Worm (Caenorhabditis elegans) whole organism, L1 larva: Measurements from ENCODE around the gene col-124.

Source experiments
- C16A3.4 ChIP-seq: fragments of 150-350 bp; optimal IDR thresholded peaks from 2 replicates; lab custom pipeline; 2014; ENCODE audit warnings: missing biosample characterization, missing genetic modification characterization
- F16B12.6 ChIP-seq: fragments of 150-350 bp; optimal IDR thresholded peaks from 2 replicates; lab custom pipeline; 2014; ENCODE audit warnings: missing biosample characterization, missing genetic modification characterization
- aha-1 ChIP-seq: fragments of 150-350 bp; optimal IDR thresholded peaks from 2 replicates; lab custom pipeline; 2014; ENCODE audit warnings: missing biosample characterization, missing genetic modification characterization
- alr-1 ChIP-seq: fragments of 200-800 bp; sonication (Bioruptor generic); optimal IDR thresholded peaks from 2 replicates; lab custom pipeline; 2018; ENCODE audit warnings: borderline replicate concordance, mild to moderate bottlenecking, missing genetic modification characterization, missing compliant biosample characterization
- ceh-63 ChIP-seq: fragments of 200-800 bp; sonication (Bioruptor generic); optimal IDR thresholded peaks from 2 replicates; lab custom pipeline; 2018; ENCODE audit warnings: mild to moderate bottlenecking, missing genetic modification characterization, missing compliant biosample characterization
- ces-1 ChIP-seq: fragments of 150-350 bp; optimal IDR thresholded peaks from 2 replicates; lab custom pipeline; 2014; ENCODE audit warnings: missing biosample characterization, missing genetic modification reagents, missing genetic modification characterization
- dpl-1 ChIP-seq, 3 experiments: fragments of 150-350 bp in 2 of 3; sonication (generic microtip) in 1 of 3; optimal IDR thresholded peaks; 2 replicates each; lab custom pipeline; 2014 to 2017; ENCODE audit warnings: missing biosample characterization in 3 of 3, missing genetic modification characterization in 3 of 3, missing genetic modification reagents in 3 of 3
- efl-1 ChIP-seq, 4 experiments: fragments of 150-350 bp; optimal IDR thresholded peaks in 3 of 4; peaks in 1 of 4; 1 replicate in 1 of 4; 2 replicates in 3 of 4; lab custom pipeline; 2014; ENCODE audit warnings: missing biosample characterization in 2 of 4, missing genetic modification characterization in 2 of 4, missing genetic modification reagents in 2 of 4
- egl-13 ChIP-seq: sonication (generic microtip); optimal IDR thresholded peaks from 2 replicates; lab custom pipeline; 2016; ENCODE audit warnings: missing genotype, missing genetic modification reagents, missing genetic modification characterization, missing compliant biosample characterization
- elt-2 ChIP-seq: sonication (generic microtip); optimal IDR thresholded peaks from 2 replicates; lab custom pipeline; 2016; ENCODE audit warnings: missing genetic modification characterization, mild to moderate bottlenecking, inconsistent platforms, missing compliant biosample characterization, missing genetic modification reagents
- elt-3 ChIP-seq, 6 experiments: fragments of 150-350 bp in 1 of 6; sonication (generic microtip); optimal IDR thresholded peaks; 2 replicates each; lab custom pipeline; 2017 to 2018; ENCODE audit warnings: missing biosample characterization in 6 of 6, missing genetic modification characterization in 6 of 6, inconsistent platforms in 1 of 6
- ets-5 ChIP-seq: fragments of 200-800 bp; sonication (Bioruptor generic); IDR thresholded peaks from 2 replicates; pipeline ENCODE4 v1.3.6; 2022; ENCODE audit warnings: missing genetic modification characterization, missing compliant biosample characterization
- fkh-10 ChIP-seq: sonication (generic microtip); optimal IDR thresholded peaks from 2 replicates; lab custom pipeline; 2017; ENCODE audit warnings: missing biosample characterization, missing genetic modification reagents, missing genetic modification characterization
- fos-1 ChIP-seq: fragments of 150-350 bp; optimal IDR thresholded peaks from 2 replicates; lab custom pipeline; 2014; ENCODE audit warnings: missing biosample characterization, missing genetic modification characterization
- hlh-4 ChIP-seq: sonication (generic microtip); optimal IDR thresholded peaks from 2 replicates; lab custom pipeline; 2016; ENCODE audit warnings: mild to moderate bottlenecking, missing genetic modification characterization, missing compliant biosample characterization
- isw-1 ChIP-seq: fragments of 200-800 bp; sonication (Bioruptor generic); IDR thresholded peaks from 2 replicates; pipeline ENCODE4 v1.3.6; 2022; ENCODE audit warnings: missing genetic modification characterization, missing compliant biosample characterization
- jun-1 ChIP-seq: fragments of 150-350 bp; optimal IDR thresholded peaks from 2 replicates; lab custom pipeline; 2014; ENCODE audit warnings: missing biosample characterization, missing genetic modification reagents, missing genetic modification characterization
- lin-14 ChIP-seq: fragments of 200-800 bp; sonication (Bioruptor generic); optimal IDR thresholded peaks from 2 replicates; lab custom pipeline; 2018; ENCODE audit warnings: mild to moderate bottlenecking, missing genetic modification characterization, moderate library complexity, missing compliant biosample characterization
- lin-15B ChIP-seq: fragments of 150-350 bp; sonication (generic microtip); optimal IDR thresholded peaks from 3 replicates; lab custom pipeline; 2014; ENCODE audit warnings: missing biosample characterization, missing genetic modification characterization
- lin-35 ChIP-seq, 2 experiments: fragments of 150-350 bp; optimal IDR thresholded peaks; 2 replicates each; lab custom pipeline; 2014; ENCODE audit warnings: missing biosample characterization in 2 of 2, missing genetic modification characterization in 2 of 2, missing genetic modification reagents in 2 of 2
- lin-39 ChIP-seq: fragments of 150-350 bp; optimal IDR thresholded peaks from 2 replicates; lab custom pipeline; 2014; ENCODE audit warnings: missing biosample characterization, missing genetic modification reagents, missing genetic modification characterization
- mab-9 ChIP-seq: fragments of 200-800 bp; sonication (Bioruptor generic); IDR thresholded peaks from 2 replicates; pipeline ENCODE4 v1.3.6; 2022; ENCODE audit warnings: missing genetic modification reagents, missing genetic modification characterization, missing compliant biosample characterization
- mep-1 ChIP-seq: fragments of 150-350 bp; optimal IDR thresholded peaks from 2 replicates; lab custom pipeline; 2014; ENCODE audit warnings: missing biosample characterization, missing genetic modification characterization
- nhr-11 ChIP-seq: fragments of 150-350 bp; optimal IDR thresholded peaks from 2 replicates; lab custom pipeline; 2014; ENCODE audit warnings: missing biosample characterization, missing genetic modification characterization
- nhr-20 ChIP-seq: sonication (generic microtip); optimal IDR thresholded peaks from 2 replicates; lab custom pipeline; 2016; ENCODE audit warnings: mild to moderate bottlenecking, missing genetic modification characterization, missing compliant biosample characterization
- nhr-85 ChIP-seq: sonication (generic microtip); peaks from one replicate; lab custom pipeline; 2016; ENCODE audit warnings: missing genetic modification characterization, inconsistent platforms, missing compliant biosample characterization
- nhr-90 ChIP-seq: sonication (generic microtip); optimal IDR thresholded peaks from 2 replicates; lab custom pipeline; 2016; ENCODE audit warnings: mild to moderate bottlenecking, missing genetic modification characterization, missing compliant biosample characterization; ENCODE audit not compliant: poor library complexity
- pag-3 ChIP-seq: sonication (generic microtip); optimal IDR thresholded peaks from 2 replicates; lab custom pipeline; 2017; ENCODE audit warnings: missing genetic modification characterization, mild to moderate bottlenecking, missing compliant biosample characterization, antibody characterized with exemption, borderline replicate concordance; ENCODE audit not compliant: insufficient read depth
- pax-3 ChIP-seq: fragments of 200-800 bp; sonication (Bioruptor generic); optimal IDR thresholded peaks from 2 replicates; lab custom pipeline; 2018; ENCODE audit warnings: mild to moderate bottlenecking, missing genetic modification characterization, moderate library complexity, missing compliant biosample characterization
- pqm-1 ChIP-seq: sonication (generic microtip); optimal IDR thresholded peaks from 3 replicates; lab custom pipeline; 2017; ENCODE audit warnings: missing biosample characterization, missing genetic modification characterization
- rnt-1 ChIP-seq: sonication (generic microtip); optimal IDR thresholded peaks from 2 replicates; lab custom pipeline; 2016; ENCODE audit warnings: mild to moderate bottlenecking, missing genetic modification characterization, moderate library complexity, missing compliant biosample characterization
- skn-1 ChIP-seq: fragments of 150-350 bp; optimal IDR thresholded peaks from 2 replicates; lab custom pipeline; 2014; ENCODE audit warnings: missing biosample characterization, missing genetic modification characterization
- swsn-7 ChIP-seq: sonication (generic microtip); optimal IDR thresholded peaks from 2 replicates; lab custom pipeline; 2016; ENCODE audit warnings: missing genetic modification characterization, missing compliant biosample characterization
- tbx-2 ChIP-seq: sonication (generic microtip); optimal IDR thresholded peaks from 2 replicates; lab custom pipeline; 2016; ENCODE audit warnings: missing genetic modification characterization, missing compliant biosample characterization
- unc-130 ChIP-seq: fragments of 150-350 bp; optimal IDR thresholded peaks from 2 replicates; lab custom pipeline; 2017; ENCODE audit warnings: missing biosample characterization, missing genetic modification characterization, inconsistent platforms
- unc-30 ChIP-seq: sonication (generic microtip); optimal IDR thresholded peaks from 2 replicates; lab custom pipeline; 2017; ENCODE audit warnings: missing biosample characterization, missing genetic modification characterization
- unc-62 ChIP-seq: fragments of 150-350 bp; optimal IDR thresholded peaks from 2 replicates; lab custom pipeline; 2014; ENCODE audit warnings: missing biosample characterization, missing genetic modification reagents, missing genetic modification characterization
- unc-86 ChIP-seq: sonication (generic microtip); optimal IDR thresholded peaks from 2 replicates; lab custom pipeline; 2016; ENCODE audit warnings: missing genetic modification characterization, missing compliant biosample characterization
- unc-98 ChIP-seq: fragments of 200-800 bp; sonication (Bioruptor generic); IDR thresholded peaks from 2 replicates; pipeline ENCODE4 v1.3.6; 2022; ENCODE audit warnings: missing genetic modification characterization, missing compliant biosample characterization
- vab-15 ChIP-seq: sonication (generic microtip); optimal IDR thresholded peaks from 2 replicates; lab custom pipeline; 2017; ENCODE audit warnings: missing genotype, mild to moderate bottlenecking, missing genetic modification characterization, missing compliant biosample characterization
- zag-1 ChIP-seq: fragments of 150-350 bp; optimal IDR thresholded peaks from 2 replicates; lab custom pipeline; 2014; ENCODE audit warnings: missing biosample characterization, missing genetic modification characterization
- zip-4 ChIP-seq: fragments of 200-800 bp; sonication (Bioruptor generic); optimal IDR thresholded peaks from 2 replicates; lab custom pipeline; 2018; ENCODE audit warnings: mild to moderate bottlenecking, missing genetic modification characterization, moderate library complexity, missing compliant biosample characterization
- ztf-4 ChIP-seq: fragments of 150-350 bp; optimal IDR thresholded peaks from 2 replicates; lab custom pipeline; 2014; ENCODE audit warnings: missing biosample characterization, missing genetic modification characterization

Gene col-124

DNA sequence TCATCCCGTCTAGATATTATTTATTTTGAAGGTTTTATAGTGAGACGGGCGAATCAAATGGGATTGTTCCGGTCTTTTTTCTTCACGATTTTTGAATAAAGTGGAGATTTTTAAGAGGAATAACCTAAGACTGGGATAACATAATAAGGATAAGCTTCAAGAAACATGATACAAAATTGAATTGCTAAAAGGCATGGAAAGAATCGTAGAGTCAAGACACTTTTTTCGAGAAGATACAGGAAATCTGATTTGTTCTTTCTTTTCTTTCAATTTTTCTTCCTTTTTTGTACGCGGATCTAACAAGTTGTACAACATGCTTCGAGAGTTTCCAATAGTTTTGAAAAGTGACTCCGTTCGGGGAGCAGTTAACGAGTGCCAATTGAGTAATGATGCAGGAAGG is 24.8 kb upstream of the col-124 start:
- no peak for TF ChIP-seq unc-130 (tag; lab: Kevin White, UChicago)
- TF ChIP-seq aha-1 (tag; lab: Kevin White, UChicago) = no peak
- TF ChIP-seq fkh-10 (GFP tag; lab: Kevin White, UChicago) = peak; percentile 79
- peak; percentile 20 for TF ChIP-seq lin-14 (GFP tag; lab: Kevin White, UChicago)
- TF ChIP-seq vab-15 = no peak

DNA sequence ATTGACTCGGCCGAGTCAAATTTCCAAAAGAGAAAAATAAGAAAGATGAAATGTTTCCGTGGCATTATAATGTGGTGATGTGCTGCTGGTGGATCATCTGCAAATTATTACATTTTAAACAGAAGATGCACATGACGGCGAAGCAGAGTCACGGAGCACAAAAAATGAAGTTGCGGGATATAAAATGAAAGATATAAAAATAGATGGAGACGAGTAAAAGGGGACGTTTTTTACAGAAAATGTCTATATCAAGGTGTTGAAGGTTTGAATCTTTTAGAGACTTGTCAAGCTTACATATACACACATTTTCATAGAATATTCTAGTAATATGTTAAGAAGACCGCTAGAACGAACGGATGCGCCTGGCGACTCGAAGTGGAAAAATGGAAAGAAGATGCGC is 21.9 kb upstream of the col-124 start, which contains the start of gene ptrg-1:
Gene ptrg-1, minus strand, starts transcription at position 101 of the 400 bp plus-strand sequence.
- TF ChIP-seq efl-1 (optimal IDR thresholded peaks at IDR 0.05; lab: Kevin White, UChicago) (no peak), efl-1 (GFP tag; optimal IDR thresholded peaks at IDR 0.05 in 1 of 2; lab: Kevin White, UChicago) (no peak), fkh-10 (GFP tag; lab: Kevin White, UChicago) (no peak), F16B12.6 (tag; lab: Kevin White, UChicago) (no peak), lin-15B (tag; lab: Kevin White, UChicago) (no peak), nhr-11 (tag; lab: Kevin White, UChicago) (no peak), pqm-1 (tag; lab: Kevin White, UChicago) (no peak), jun-1 (tag; lab: Kevin White, UChicago) (no peak), tbx-2 (tag; lab: Kevin White, UChicago) (no peak), hlh-4 (tag; lab: Kevin White, UChicago) (no peak), elt-2 (no peak), elt-3 (tag; optimal IDR thresholded peaks at IDR 0.05; lab: Kevin White, UChicago) (no peak), ces-1 (no peak), unc-86 (tag; lab: Kevin White, UChicago) (no peak), fos-1 (no peak)

ce11 chrIV:10197317-10197867 is 18.9 kb upstream of the col-124 start, which contains the start of gene gon-4:
Gene gon-4 (plus strand): TSS chrIV:10197817.
- TF ChIP-seq rnt-1 (tag; lab: Kevin White, UChicago) (peak; percentile 6), lin-35 (GFP tag; optimal IDR thresholded peaks at IDR 0.05; lab: Kevin White, UChicago) (peak in 1 of 2 experiments; percentile 6), alr-1 (tag; lab: Kevin White, UChicago) (no peak), C16A3.4 (tag; lab: Kevin White, UChicago) (peak; percentile 9), zip-4 (GFP tag; lab: Kevin White, UChicago) (no peak), mab-9 (GFP tag; lab: Robert Waterston, UW) (no peak), ets-5 (GFP tag; lab: Robert Waterston, UW) (no peak), unc-30 (no peak), dpl-1 (GFP tag; optimal IDR thresholded peaks at IDR 0.05; lab: Kevin White, UChicago) (peak in 2 of 3 experiments; percentile 37 to 65), efl-1 (optimal IDR thresholded peaks at IDR 0.05; lab: Kevin White, UChicago) (peak; percentile 29 to 40), efl-1 (GFP tag; optimal IDR thresholded peaks at IDR 0.05 in 1 of 2; lab: Kevin White, UChicago) (peak; percentile 57 to 91), lin-14 (GFP tag; lab: Kevin White, UChicago) (no peak), unc-62 (GFP tag; lab: Kevin White, UChicago) (no peak), lin-15B (tag; lab: Kevin White, UChicago) (peak; percentile 29), mep-1 (tag; lab: Kevin White, UChicago) (peak; percentile 30), unc-98 (GFP tag; lab: Robert Waterston, UW) (no peak)

- TF ChIP-seq ztf-4 (tag; lab: Kevin White, UChicago) = no peak
- no peak for TF ChIP-seq nhr-90 (tag; lab: Kevin White, UChicago)
- no peak for TF ChIP-seq lin-39 (tag; lab: Kevin White, UChicago)
- TF ChIP-seq nhr-85 = no peak
- TF ChIP-seq swsn-7 (tag; lab: Kevin White, UChicago) = no peak
- no peak for TF ChIP-seq skn-1 (tag; lab: Kevin White, UChicago)
- TF ChIP-seq ceh-63 (GFP tag; lab: Kevin White, UChicago) = no peak
- TF ChIP-seq zag-1 (tag; lab: Kevin White, UChicago) = no peak
- no peak for TF ChIP-seq isw-1 (GFP tag; lab: Robert Waterston, UW)
- no peak for TF ChIP-seq C16A3.4 (tag; lab: Kevin White, UChicago)
- no peak for TF ChIP-seq nhr-20 (tag; lab: Kevin White, UChicago)
- no peak for TF ChIP-seq zip-4 (GFP tag; lab: Kevin White, UChicago)
- no peak for TF ChIP-seq egl-13 (tag; lab: Kevin White, UChicago)
- TF ChIP-seq pag-3 = no peak
- no peak for TF ChIP-seq pax-3 (tag; lab: Kevin White, UChicago)
- no peak for TF ChIP-seq unc-130 (tag; lab: Kevin White, UChicago)
These were observed 10.1 kb upstream of the col-124 start, which contains the start of gene K04D7.6 for ce11 chrIV:10206182-10206581. Gene K04D7.6 (minus strand): TSS chrIV:10206282.
